Fruit fly (Drosophila melanogaster): Measurements from ENCODE around the gene Ser.

DNA sequence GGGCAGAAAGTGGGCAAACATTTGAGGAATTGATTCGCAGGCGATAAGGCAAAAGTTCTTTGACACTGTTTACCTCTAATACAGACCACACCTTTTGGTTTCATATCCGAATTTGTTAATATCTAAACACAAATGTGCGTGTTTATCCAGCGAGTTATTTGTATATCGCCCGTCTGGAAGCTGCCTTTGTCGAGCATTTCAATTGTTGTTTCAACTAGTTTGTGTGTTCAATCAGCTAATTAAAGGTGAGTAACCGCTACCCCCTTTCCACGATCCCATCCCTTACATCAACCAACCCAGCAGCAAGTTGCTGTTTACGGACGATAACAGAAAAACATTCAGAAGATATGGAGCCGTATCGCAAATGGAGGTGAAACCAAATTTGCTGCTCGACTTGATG, 62.7 kb downstream of the Ser start:
- TF ChIP-seq CG1620 (GFP tag; optimal IDR thresholded peaks at IDR 0.05) (peak; percentile 40), CG33017 (tag; optimal IDR thresholded peaks at IDR 0.05) (peak; percentile 6), tj (GFP tag; optimal IDR thresholded peaks at IDR 0.05) (no peak), CG5204 (GFP tag; optimal IDR thresholded peaks at IDR 0.05) (no peak), CG14711 (tag; optimal IDR thresholded peaks at IDR 0.05) (peak; percentile 11), cic (GFP tag; optimal IDR thresholded peaks at IDR 0.05) (peak; percentile 20), kay (GFP tag; ENCODE audit: borderline replicate concordance) (peak; percentile 56), bab1 (GFP tag; optimal IDR thresholded peaks at IDR 0.05) (no peak), CG12768 (GFP tag; optimal IDR thresholded peaks at IDR 0.05) (peak; percentile 39), CG7045 (GFP tag; optimal IDR thresholded peaks at IDR 0.05) (peak; percentile 29)
